Worm (Caenorhabditis elegans) whole organism, midembryonic: ENCODE results near the gene sru-45.

Experiments used
- T22C8.4 ChIP-seq: fragments of 200-800 bp; sonication (Bioruptor generic); IDR thresholded peaks from 2 replicates; pipeline ENCODE4 v1.3.6; 2022; ENCODE audit warnings: missing genetic modification characterization, missing compliant biosample characterization
- cog-1 ChIP-seq: sonication (generic microtip); optimal IDR thresholded peaks from 2 replicates; lab custom pipeline; 2016; ENCODE audit warnings: missing genetic modification characterization, missing compliant biosample characterization
- flt-1 ChIP-seq: fragments of 200-800 bp; sonication (Bioruptor generic); IDR thresholded peaks from 2 replicates; pipeline ENCODE4 v1.3.6; 2022; ENCODE audit warnings: missing genetic modification characterization, missing compliant biosample characterization
- klf-2 ChIP-seq: fragments of 200-800 bp; sonication (Bioruptor generic); conservative IDR thresholded peaks from 2 replicates; pipeline ENCODE4 v1.3.6; 2022; ENCODE audit warnings: missing genetic modification reagents, missing genetic modification characterization, missing compliant biosample characterization
- med-1 ChIP-seq: sonication (generic microtip); optimal IDR thresholded peaks from 2 replicates; lab custom pipeline; 2017; ENCODE audit warnings: missing genetic modification characterization, mild to moderate bottlenecking, missing compliant biosample characterization, antibody characterized with exemption, missing genetic modification reagents; ENCODE audit not compliant: insufficient read depth
- ref-1 ChIP-seq: fragments of 200-800 bp; sonication (Bioruptor generic); conservative IDR thresholded peaks from 2 replicates; pipeline ENCODE4 v1.3.6; 2022; ENCODE audit warnings: missing genetic modification reagents, missing genetic modification characterization, missing compliant biosample characterization
- tab-1 ChIP-seq: fragments of 200-800 bp; sonication (Bioruptor generic); IDR thresholded peaks from 2 replicates; pipeline ENCODE4 v1.3.6; 2022; ENCODE audit warnings: missing genetic modification characterization, missing compliant biosample characterization
- ztf-23 ChIP-seq: fragments of 200-800 bp; sonication (Bioruptor generic); IDR thresholded peaks from 2 replicates; pipeline ENCODE4 v1.3.6; 2022; ENCODE audit warnings: missing genetic modification reagents, missing genetic modification characterization, missing compliant biosample characterization
- ztf-29 ChIP-seq: fragments of 200-800 bp; sonication (Bioruptor generic); IDR thresholded peaks from 2 replicates; pipeline ENCODE4 v1.3.6; 2022; ENCODE audit warnings: missing genetic modification reagents, missing genetic modification characterization, missing compliant biosample characterization

sru-45 gene

DNA sequence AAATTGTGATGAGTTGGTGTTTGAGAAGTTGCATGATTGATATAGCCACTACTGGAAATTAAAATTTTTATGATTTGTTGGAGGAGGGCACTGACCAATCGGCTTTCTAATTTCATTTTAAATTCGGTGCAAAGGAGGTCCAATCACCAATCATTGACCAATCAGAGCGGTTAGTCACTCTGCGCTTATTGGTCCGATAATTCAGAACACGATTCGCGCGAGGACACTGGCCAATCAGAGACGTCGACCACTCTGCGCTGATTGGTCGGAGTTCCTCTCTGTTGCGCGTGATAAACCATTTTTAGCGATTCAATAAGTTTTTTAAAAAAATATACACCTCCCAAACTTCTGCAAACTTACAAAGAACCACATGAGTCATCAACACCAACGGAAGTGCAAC, 34.1 kb downstream of the sru-45 start:
- TF ChIP-seq ztf-29, result no peak
- TF ChIP-seq tab-1, result no peak
- no peak for TF ChIP-seq flt-1
- no peak for TF ChIP-seq med-1 (GFP tag; lab: Kevin White, UChicago)
- no peak for TF ChIP-seq ztf-23
- TF ChIP-seq cog-1 (tag; lab: Kevin White, UChicago), result no peak

- TF ChIP-seq ref-1 (no peak), klf-2 (GFP tag; lab: Robert Waterston, UW) (no peak), ztf-23 (no peak), cog-1 (tag; lab: Kevin White, UChicago) (no peak), flt-1 (no peak), ztf-29 (no peak), tab-1 (no peak), med-1 (GFP tag; lab: Kevin White, UChicago) (no peak), T22C8.4 (GFP tag; lab: Robert Waterston, UW) (no peak)
These were observed 34.9 kb downstream of the sru-45 start, which contains the start of gene T03E6.9 for ce11 chrV:16600623-16601022. TSS of gene T03E6.9 (minus strand) at chrV:16600723.

ce11 chrV:16603102-16603501, 37.4 kb downstream of the sru-45 start, which contains the start of gene T03E6.8:
TSS of gene T03E6.8 (minus strand) at chrV:16603202.
- TF ChIP-seq tab-1, result no peak
- no peak for TF ChIP-seq med-1 (GFP tag; lab: Kevin White, UChicago)
- no peak for TF ChIP-seq flt-1
- TF ChIP-seq ref-1, result no peak
- TF ChIP-seq ztf-29, result no peak
- no peak for TF ChIP-seq T22C8.4 (GFP tag; lab: Robert Waterston, UW)
- TF ChIP-seq cog-1 (tag; lab: Kevin White, UChicago), result no peak
- no peak for TF ChIP-seq klf-2 (GFP tag; lab: Robert Waterston, UW)
- no peak for TF ChIP-seq ztf-23

DNA sequence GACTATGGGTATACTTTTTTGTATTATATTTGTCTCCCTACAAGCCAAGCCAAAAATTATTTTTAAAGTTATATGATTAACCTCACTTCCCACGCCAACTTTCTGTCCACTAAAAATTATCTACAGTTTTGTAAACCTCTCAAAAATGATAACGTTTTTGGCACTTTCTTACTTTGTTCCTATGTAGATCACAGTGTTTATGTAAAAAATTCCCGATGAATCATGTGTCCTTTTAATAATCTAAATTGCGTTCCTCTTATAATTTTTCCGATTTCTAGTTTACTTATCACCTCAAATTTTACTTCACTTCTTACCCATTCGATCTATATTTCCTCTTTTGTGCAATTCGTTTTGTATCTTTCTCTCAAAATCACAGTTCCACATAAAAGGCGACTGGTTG, 38.6 kb downstream of the sru-45 start:
- TF ChIP-seq med-1 (GFP tag; lab: Kevin White, UChicago), result no peak
- TF ChIP-seq klf-2 (GFP tag; lab: Robert Waterston, UW), result no peak
- no peak for TF ChIP-seq ztf-23
- no peak for TF ChIP-seq tab-1
- TF ChIP-seq T22C8.4 (GFP tag; lab: Robert Waterston, UW), result no peak
- no peak for TF ChIP-seq ref-1
- TF ChIP-seq ztf-29, result no peak
- no peak for TF ChIP-seq cog-1 (tag; lab: Kevin White, UChicago)
- TF ChIP-seq flt-1, result no peak

ce11 chrV:16605463-16605862, 39.7 kb downstream of the sru-45 start:
- TF ChIP-seq T22C8.4 (GFP tag; lab: Robert Waterston, UW), result no peak
- TF ChIP-seq tab-1, result no peak
- no peak for TF ChIP-seq ref-1
- no peak for TF ChIP-seq ztf-29
- no peak for TF ChIP-seq flt-1
- no peak for TF ChIP-seq cog-1 (tag; lab: Kevin White, UChicago)
- TF ChIP-seq ztf-23, result no peak
- TF ChIP-seq med-1 (GFP tag; lab: Kevin White, UChicago), result no peak
- TF ChIP-seq klf-2 (GFP tag; lab: Robert Waterston, UW), result no peak

DNA sequence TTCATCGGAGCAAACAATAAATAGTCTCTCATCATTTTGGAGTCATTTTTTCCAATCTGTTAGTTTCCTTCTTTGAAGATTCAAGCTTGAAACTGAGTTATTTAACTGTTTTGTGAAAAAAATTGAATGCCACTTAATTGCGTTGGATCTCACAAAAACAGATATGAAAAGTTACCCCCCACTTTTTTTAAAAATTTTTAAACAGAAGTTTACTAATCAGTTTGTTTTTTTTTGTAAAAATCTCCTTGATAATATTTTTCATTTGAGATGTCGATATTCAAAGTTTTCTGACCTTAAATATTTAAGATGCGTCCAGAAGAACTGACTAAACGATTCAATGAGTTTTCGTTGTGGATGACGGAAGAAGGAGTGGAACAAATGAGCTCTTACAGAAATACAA, 40.6 kb downstream of the sru-45 start, which contains the start of gene Y32B12C.1:
Y32B12C.1 (plus strand) TSS at position 301 of the 400 bp plus-strand sequence.
- no peak for TF ChIP-seq ztf-29
- TF ChIP-seq cog-1 (tag; lab: Kevin White, UChicago), result no peak
- TF ChIP-seq ztf-23, result no peak
- TF ChIP-seq ref-1, result no peak
- no peak for TF ChIP-seq med-1 (GFP tag; lab: Kevin White, UChicago)
- no peak for TF ChIP-seq klf-2 (GFP tag; lab: Robert Waterston, UW)
- TF ChIP-seq tab-1, result no peak
- no peak for TF ChIP-seq T22C8.4 (GFP tag; lab: Robert Waterston, UW)

DNA sequence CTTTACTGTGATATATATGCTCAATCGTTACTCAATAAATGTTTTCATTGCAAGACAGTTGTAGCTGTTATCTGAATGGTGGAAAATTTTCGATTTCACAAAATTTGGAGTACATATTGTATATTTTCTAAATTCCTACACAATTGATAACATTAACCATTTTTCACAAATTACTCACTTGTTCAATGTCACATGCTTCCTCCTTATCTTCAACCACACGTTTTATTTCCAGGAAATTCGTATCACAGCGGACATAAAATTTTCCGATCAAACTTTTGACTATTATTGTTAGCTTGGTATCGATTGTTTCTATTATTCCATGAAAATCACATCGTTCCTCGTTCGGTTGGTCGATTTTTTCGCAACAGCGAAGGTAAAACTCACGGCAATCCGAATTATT, 42.7 kb downstream of the sru-45 start:
- TF ChIP-seq flt-1 (no peak), ref-1 (no peak), klf-2 (GFP tag; lab: Robert Waterston, UW) (no peak), tab-1 (no peak)

DNA sequence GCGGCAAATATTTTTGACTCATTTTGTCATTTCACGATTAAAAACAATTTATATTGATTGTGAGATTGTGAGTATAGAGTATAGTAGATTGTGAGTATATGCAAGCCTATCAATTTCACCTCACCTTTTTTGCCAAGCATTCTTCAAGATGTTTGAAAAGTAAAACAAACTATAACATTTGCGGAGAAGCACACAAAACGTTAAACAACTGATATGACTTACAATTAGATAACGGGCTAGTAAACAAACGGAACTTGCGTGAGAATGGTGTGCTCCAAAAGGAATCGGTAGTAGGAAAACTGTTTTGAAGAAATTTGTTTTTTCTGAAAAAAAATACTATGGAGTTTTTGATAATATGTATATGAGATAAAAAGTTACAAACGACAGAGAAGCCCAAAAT, 44.4 kb downstream of the sru-45 start:
- no peak for TF ChIP-seq flt-1
- no peak for TF ChIP-seq tab-1
- no peak for TF ChIP-seq ztf-29
- TF ChIP-seq ref-1, result no peak
- TF ChIP-seq klf-2 (GFP tag; lab: Robert Waterston, UW), result no peak
- no peak for TF ChIP-seq med-1 (GFP tag; lab: Kevin White, UChicago)
- TF ChIP-seq T22C8.4 (GFP tag; lab: Robert Waterston, UW), result no peak
- no peak for TF ChIP-seq cog-1 (tag; lab: Kevin White, UChicago)
- no peak for TF ChIP-seq ztf-23

DNA sequence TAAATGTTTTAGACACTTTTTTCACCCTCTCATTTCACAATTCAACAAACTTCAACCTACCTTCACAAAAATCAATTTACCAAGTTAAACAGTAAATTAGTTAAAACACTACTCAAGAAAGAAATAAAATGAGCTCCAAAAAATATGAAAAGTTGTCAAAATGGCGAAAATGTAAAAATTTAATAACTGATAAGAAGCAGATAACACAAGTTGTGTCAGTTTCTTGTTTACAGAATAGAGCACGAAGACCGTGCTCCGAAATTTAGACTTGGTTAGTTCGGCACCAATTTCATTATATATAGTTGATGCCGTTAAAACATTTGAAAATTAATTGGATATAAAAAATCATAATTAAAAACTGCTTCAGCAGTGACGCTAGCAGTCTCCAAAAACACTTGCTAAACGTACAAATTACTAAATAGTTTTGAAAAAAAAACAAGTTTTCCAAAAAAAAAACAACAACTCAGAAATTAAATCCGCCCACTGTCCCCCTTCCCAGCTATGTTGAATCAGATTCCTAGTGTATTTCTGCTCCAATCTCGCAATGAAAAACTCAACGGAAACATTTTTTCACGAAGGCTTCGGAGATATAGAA, 45.1 kb downstream of the sru-45 start, which contains the start of gene srw-54:
srw-54 (plus strand) TSS at position 545 of the 595 bp plus-strand sequence.
- TF ChIP-seq ref-1 (no peak), ztf-23 (no peak), ztf-29 (no peak), med-1 (GFP tag; lab: Kevin White, UChicago) (no peak), tab-1 (no peak), flt-1 (no peak), klf-2 (GFP tag; lab: Robert Waterston, UW) (no peak), cog-1 (tag; lab: Kevin White, UChicago) (no peak), T22C8.4 (GFP tag; lab: Robert Waterston, UW) (no peak)
